Fruit fly (Drosophila melanogaster) whole organism, prepupa: Measurements from ENCODE around the gene CG34007.

Experiments used
- Eip78C ChIP-seq: fragments of 200-800 bp; sonication (Bioruptor generic); peaks from one replicate; lab custom pipeline; 2016; ENCODE audit warnings: missing biosample characterization, missing genetic modification characterization
- Hr4 ChIP-seq: fragments of 200-800 bp; sonication (Bioruptor generic); optimal IDR thresholded peaks from 3 replicates; lab custom pipeline; 2016; ENCODE audit warnings: missing biosample characterization, missing genetic modification characterization

CG34007 gene

DNA sequence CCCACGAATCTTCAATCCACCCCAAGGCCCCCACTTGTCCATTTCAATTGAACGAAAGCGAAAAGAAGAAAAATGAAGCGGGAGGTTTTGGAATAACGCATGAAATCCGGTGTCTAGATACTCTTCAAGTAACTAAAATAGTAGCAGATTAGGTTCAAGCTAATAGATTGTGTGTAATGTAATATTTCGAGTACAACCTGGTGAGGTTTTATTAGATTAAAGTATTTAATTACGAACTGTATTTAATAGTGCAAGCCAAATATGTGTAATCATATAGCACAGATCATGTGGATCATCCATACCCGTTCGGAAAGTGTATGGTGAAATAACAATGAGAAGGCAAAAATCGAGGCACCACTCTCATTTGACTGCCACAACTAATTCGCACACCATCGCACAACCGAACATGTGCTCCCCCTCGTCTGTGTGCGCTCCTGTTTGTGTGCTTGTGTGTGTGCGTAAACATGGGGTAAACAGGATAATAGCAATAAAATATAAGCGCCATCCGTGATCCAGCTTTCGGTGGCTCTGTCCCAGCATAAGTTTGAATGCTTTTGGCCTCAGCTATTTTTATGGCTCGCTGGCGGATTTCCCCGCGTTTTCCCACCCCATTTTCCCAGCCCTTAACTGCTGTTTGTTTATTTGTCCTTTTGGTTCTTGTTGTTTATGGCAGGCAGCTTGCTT is 44.5 kb downstream of the CG34007 start:
- peak; percentile 24 for TF ChIP-seq Eip78C
- TF ChIP-seq Hr4 (GFP tag; lab: Kevin White, UChicago) = no peak
